Worm (Caenorhabditis elegans) whole organism, L1 larva: ENCODE results near the gene C17C3.9.

Experiments used
- ceh-90 ChIP-seq: sonication (generic microtip); optimal IDR thresholded peaks from 2 replicates; lab custom pipeline; 2016; ENCODE audit warnings: missing genetic modification characterization, missing compliant biosample characterization
- egl-27 ChIP-seq, 2 experiments: fragments of 150-350 bp in 1 of 2; sonication (generic microtip); optimal IDR thresholded peaks; 3 replicates each; lab custom pipeline; 2017 to 2018; ENCODE audit warnings: missing biosample characterization in 2 of 2, missing genetic modification characterization in 2 of 2, missing genetic modification reagents in 2 of 2
- elt-3 ChIP-seq, 6 experiments: fragments of 150-350 bp in 1 of 6; sonication (generic microtip); optimal IDR thresholded peaks; 2 replicates each; lab custom pipeline; 2017 to 2018; ENCODE audit warnings: missing biosample characterization in 6 of 6, missing genetic modification characterization in 6 of 6, inconsistent platforms in 1 of 6
- fkh-10 ChIP-seq: sonication (generic microtip); optimal IDR thresholded peaks from 2 replicates; lab custom pipeline; 2017; ENCODE audit warnings: missing biosample characterization, missing genetic modification reagents, missing genetic modification characterization
- hlh-4 ChIP-seq: sonication (generic microtip); optimal IDR thresholded peaks from 2 replicates; lab custom pipeline; 2016; ENCODE audit warnings: mild to moderate bottlenecking, missing genetic modification characterization, missing compliant biosample characterization
- lin-13 ChIP-seq: fragments of 150-350 bp; optimal IDR thresholded peaks from 2 replicates; lab custom pipeline; 2014; ENCODE audit warnings: missing biosample characterization, missing genetic modification reagents, missing genetic modification characterization
- lin-15B ChIP-seq: fragments of 150-350 bp; sonication (generic microtip); optimal IDR thresholded peaks from 3 replicates; lab custom pipeline; 2014; ENCODE audit warnings: missing biosample characterization, missing genetic modification characterization
- nhr-11 ChIP-seq: fragments of 150-350 bp; optimal IDR thresholded peaks from 2 replicates; lab custom pipeline; 2014; ENCODE audit warnings: missing biosample characterization, missing genetic modification characterization
- nhr-237 ChIP-seq: fragments of 150-350 bp; optimal IDR thresholded peaks from 2 replicates; lab custom pipeline; 2014; ENCODE audit warnings: missing biosample characterization, missing genetic modification characterization
- pag-3 ChIP-seq: sonication (generic microtip); optimal IDR thresholded peaks from 2 replicates; lab custom pipeline; 2017; ENCODE audit warnings: missing genetic modification characterization, mild to moderate bottlenecking, missing compliant biosample characterization, antibody characterized with exemption, borderline replicate concordance; ENCODE audit not compliant: insufficient read depth

DNA sequence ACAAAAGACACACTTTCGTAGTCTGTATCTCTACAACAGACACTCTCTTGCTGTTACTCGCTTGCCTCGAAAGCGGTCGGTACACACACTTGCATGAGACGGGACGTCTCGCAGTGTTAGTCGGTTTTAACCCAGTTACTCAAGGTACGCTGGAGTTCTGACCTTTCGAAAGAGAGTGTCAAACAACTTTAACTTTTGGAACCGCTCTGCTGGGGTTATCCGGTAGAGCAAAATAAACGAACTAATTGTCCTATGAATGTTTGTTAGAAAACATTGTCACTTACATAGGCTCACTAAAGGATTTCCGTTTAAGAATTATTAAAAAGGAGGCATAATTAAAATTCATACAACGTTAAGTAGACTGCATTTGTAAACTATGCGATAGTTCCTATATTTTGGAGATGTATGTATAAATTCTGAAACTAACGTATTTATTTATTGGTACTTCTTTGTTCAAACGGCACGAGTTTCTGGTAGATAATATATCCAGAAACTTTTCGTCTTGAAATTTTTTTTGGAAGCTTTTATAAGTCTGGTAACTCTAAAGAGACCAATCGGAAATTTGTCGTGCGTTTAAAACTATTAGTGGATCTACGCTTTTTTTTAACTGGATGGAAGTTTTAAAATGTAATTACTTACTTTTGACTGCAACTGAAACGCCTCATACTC lies 11.5 kb upstream of the C17C3.9 start:
- TF ChIP-seq egl-27 (tag; optimal IDR thresholded peaks at IDR 0.05; lab: Kevin White, UChicago) (peak; percentile 92 to 93), lin-13 (GFP tag; lab: Kevin White, UChicago) (peak; percentile 96), fkh-10 (GFP tag; lab: Kevin White, UChicago) (peak; percentile 99), nhr-11 (tag; lab: Kevin White, UChicago) (peak; percentile 96), lin-15B (tag; lab: Kevin White, UChicago) (peak; percentile 60), pag-3 (tag; lab: Kevin White, UChicago) (peak; percentile 79), ceh-90 (tag; lab: Kevin White, UChicago) (peak; percentile 71), hlh-4 (tag; lab: Kevin White, UChicago) (peak; percentile 49), nhr-237 (tag; lab: Kevin White, UChicago) (peak; percentile 91), elt-3 (tag; optimal IDR thresholded peaks at IDR 0.05; lab: Kevin White, UChicago) (peak; percentile 47 to 98 (median 80))
